Worm (Caenorhabditis elegans): ENCODE measurements around the gene R08C7.4.

The R08C7.4 gene

ce11 chrIV:4445711-4446290, 11.0 kb downstream of the R08C7.4 start, which contains the start of the genes wapl-1 and htz-1 (continued):
- TF ChIP-seq pha-4 (GFP tag; IDR thresholded peaks at IDR 0.05): peak; percentile 88; the same call in 1 of the 2 replicates
- TF ChIP-seq pha-4 (tag; optimal IDR thresholded peaks at IDR 0.05): peak; percentile 46
- no peak for TF ChIP-seq Y5F2A.4 (GFP tag; optimal IDR thresholded peaks at IDR 0.05)
- no peak for TF ChIP-seq ceh-82 (tag; optimal IDR thresholded peaks at IDR 0.05)
- no peak for TF ChIP-seq cey-2 (tag; optimal IDR thresholded peaks at IDR 0.05; ENCODE audit: borderline replicate concordance, insufficient read depth)
- peak; percentile 98 for TF ChIP-seq dve-1 (tag; optimal IDR thresholded peaks at IDR 0.05; ENCODE audit: insufficient read depth)
- no peak for TF ChIP-seq lin-39 (tag; optimal IDR thresholded peaks at IDR 0.05)
- TF ChIP-seq ceh-28 (tag; optimal IDR thresholded peaks at IDR 0.05): peak; percentile 18
- no peak for TF ChIP-seq daf-19 (GFP tag; conservative IDR thresholded peaks at IDR 0.05)
- no peak for TF ChIP-seq zag-1 (tag; optimal IDR thresholded peaks at IDR 0.05)
- TF ChIP-seq unc-130 (GFP tag; optimal IDR thresholded peaks at IDR 0.05): peak; percentile 84
- no peak for TF ChIP-seq daf-12 (tag; optimal IDR thresholded peaks at IDR 0.05)
- TF ChIP-seq hmg-1.1 (GFP tag; IDR thresholded peaks at IDR 0.05): peak; percentile 88
- TF ChIP-seq T20F7.1 (GFP tag; optimal IDR thresholded peaks at IDR 0.05): no peak
- TF ChIP-seq egl-43 (GFP tag; IDR thresholded peaks at IDR 0.05): peak; percentile 85
- TF ChIP-seq arid-1 (GFP tag; conservative IDR thresholded peaks at IDR 0.05): peak; percentile 87

- TF ChIP-seq pha-4 (GFP tag; IDR thresholded peaks at IDR 0.05) (peak; percentile 32; the same call in 1 of the 2 replicates), pha-4 (tag; optimal IDR thresholded peaks at IDR 0.05) (no peak), zip-11 (GFP tag; IDR thresholded peaks at IDR 0.05) (no peak), set-16 (GFP tag; IDR thresholded peaks at IDR 0.05) (no peak), ceh-44 (GFP tag; IDR thresholded peaks at IDR 0.05) (no peak), lin-13 (GFP tag; optimal IDR thresholded peaks at IDR 0.05) (no peak), nhr-28 (tag; optimal IDR thresholded peaks at IDR 0.05) (no peak), F26F4.8 (GFP tag; conservative IDR thresholded peaks at IDR 0.05) (no peak), F37D6.2 (tag; optimal IDR thresholded peaks at IDR 0.05) (no peak), ceh-32 (tag; optimal IDR thresholded peaks at IDR 0.05; ENCODE audit: poor library complexity) (no peak), php-3 (GFP tag; IDR thresholded peaks at IDR 0.05) (no peak), madf-5 (GFP tag; IDR thresholded peaks at IDR 0.05) (no peak), mep-1 (tag; optimal IDR thresholded peaks at IDR 0.05) (peak; percentile 46), nhr-25 (tag; optimal IDR thresholded peaks at IDR 0.05; ENCODE audit: borderline replicate concordance, insufficient read depth) (no peak), dve-1 (tag; optimal IDR thresholded peaks at IDR 0.05; ENCODE audit: insufficient read depth) (peak; percentile 61), nhr-42 (GFP tag; IDR thresholded peaks at IDR 0.05) (no peak), ceh-28 (tag; optimal IDR thresholded peaks at IDR 0.05) (peak; percentile 52), hif-1 (tag; optimal IDR thresholded peaks at IDR 0.05) (no peak), lin-15B (tag; optimal IDR thresholded peaks at IDR 0.05) (no peak), F10B5.3 (tag; optimal IDR thresholded peaks at IDR 0.05) (no peak), F49E8.2 (tag; optimal IDR thresholded peaks at IDR 0.05; ENCODE audit: borderline replicate concordance) (no peak), cey-2 (tag; optimal IDR thresholded peaks at IDR 0.05; ENCODE audit: borderline replicate concordance, insufficient read depth) (no peak), R02D3.7 (tag; optimal IDR thresholded peaks at IDR 0.05) (no peak), daf-19 (GFP tag; conservative IDR thresholded peaks at IDR 0.05) (0 out of 2 replicates have a peak, but pooled peaks have one; percentile 37), mxl-3 (GFP tag; optimal IDR thresholded peaks at IDR 0.05) (no peak), zip-2 (tag; optimal IDR thresholded peaks at IDR 0.05) (no peak), mes-2 (tag; optimal IDR thresholded peaks at IDR 0.05; ENCODE audit: poor library complexity, severe bottlenecking) (peak; percentile 50), saeg-2 (GFP tag; IDR thresholded peaks at IDR 0.05) (no peak), unc-62 (GFP tag; optimal IDR thresholded peaks at IDR 0.05 in 1 of 2) (peak in 1 of 2 experiments; percentile 67), unc-62 (tag; optimal IDR thresholded peaks at IDR 0.05) (no peak), lin-38 (GFP tag; IDR thresholded peaks at IDR 0.05) (peak; percentile 50), lim-7 (GFP tag; IDR thresholded peaks at IDR 0.05) (no peak), lin-39 (tag; optimal IDR thresholded peaks at IDR 0.05) (no peak), ztf-7 (tag; optimal IDR thresholded peaks at IDR 0.05) (no peak), T20F7.1 (GFP tag; optimal IDR thresholded peaks at IDR 0.05) (peak; percentile 29), pqm-1 (tag; optimal IDR thresholded peaks at IDR 0.05) (no peak), daf-12 (tag; optimal IDR thresholded peaks at IDR 0.05) (no peak), Y105C5A.15 (GFP tag; IDR thresholded peaks at IDR 0.05) (no peak), dmd-8 (GFP tag; IDR thresholded peaks at IDR 0.05) (no peak), nhr-102 (tag; optimal IDR thresholded peaks at IDR 0.05) (peak; percentile 21)
Measured at ce11 chrIV:4446884-4447283, 12.1 kb downstream of the R08C7.4 start.

Measured in whole organism, L4 larva.